Fruit fly (Drosophila melanogaster): Measurements from ENCODE around the gene CG43133.

Gene CG43133

DNA sequence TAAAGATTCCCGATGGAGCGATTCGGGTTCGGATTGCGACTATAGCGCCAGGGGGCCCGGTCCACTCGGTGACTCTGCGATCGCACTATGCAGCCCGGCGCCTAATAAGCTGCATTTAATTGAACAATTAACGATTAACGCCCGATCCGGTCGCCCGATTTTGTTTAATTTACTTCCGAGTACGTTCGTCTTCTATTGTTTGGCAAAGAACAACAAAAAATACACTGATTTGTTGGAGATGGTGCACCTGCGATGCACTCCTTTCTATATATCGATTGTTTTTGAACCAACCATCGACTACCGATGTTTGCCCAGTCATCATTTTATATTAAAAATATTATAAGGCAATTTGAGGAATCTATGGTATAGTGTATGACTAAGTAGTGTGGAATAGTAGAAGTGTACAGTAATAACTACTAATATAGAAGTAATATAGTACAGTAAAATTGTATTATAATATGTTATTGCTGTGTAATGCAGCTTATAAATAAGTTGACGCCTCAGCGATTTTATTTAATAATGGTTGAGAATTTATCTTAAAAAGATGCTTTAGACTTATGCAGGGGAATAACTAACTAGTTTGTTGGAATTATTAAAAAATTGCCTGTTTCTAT lies 28.8 kb downstream of the CG43133 start, which contains the start of gene Mvb12 (continued):
- peak; percentile 23 for TF ChIP-seq PHDP (tag; optimal IDR thresholded peaks at IDR 0.05)
- no peak for TF ChIP-seq org-1 (GFP tag; optimal IDR thresholded peaks at IDR 0.05)
- TF ChIP-seq amos (GFP tag; IDR thresholded peaks at IDR 0.05; ENCODE audit: partially characterized antibody): peak; percentile 73
- TF ChIP-seq ap (GFP tag; IDR thresholded peaks at IDR 0.05): no peak
- TF ChIP-seq pzg (GFP tag; optimal IDR thresholded peaks at IDR 0.05): peak; percentile 24
- peak; percentile 45 for TF ChIP-seq gcm (GFP tag; optimal IDR thresholded peaks at IDR 0.05)
- TF ChIP-seq Neu2 (GFP tag; optimal IDR thresholded peaks at IDR 0.05; ENCODE audit: borderline replicate concordance): no peak
- TF ChIP-seq CG2202 (tag; optimal IDR thresholded peaks at IDR 0.05): peak; percentile 17
- peak; percentile 42; the same call in 2 of the 3 replicates for TF ChIP-seq Aef1 (GFP tag; IDR thresholded peaks at IDR 0.05)
- no peak for TF ChIP-seq scrt (GFP tag; optimal IDR thresholded peaks at IDR 0.05)
- peak; percentile 17 for TF ChIP-seq CG8924 (tag; optimal IDR thresholded peaks at IDR 0.05)
- TF ChIP-seq Fer1 (GFP tag; optimal IDR thresholded peaks at IDR 0.05): peak; percentile 19
- TF ChIP-seq Mes4 (GFP tag; optimal IDR thresholded peaks at IDR 0.05): no peak
- peak; percentile 26 for TF ChIP-seq CG4707 (GFP tag; optimal IDR thresholded peaks at IDR 0.05)
- TF ChIP-seq CG12236 (GFP tag; optimal IDR thresholded peaks at IDR 0.05): no peak
- peak; percentile 20 for TF ChIP-seq CG10147 (GFP tag; optimal IDR thresholded peaks at IDR 0.05)
- TF ChIP-seq gem (tag; optimal IDR thresholded peaks at IDR 0.05): peak; percentile 18
- TF ChIP-seq D19A (tag; optimal IDR thresholded peaks at IDR 0.05): no peak
- no peak for TF ChIP-seq CG6689 (GFP tag; IDR thresholded peaks at IDR 0.05)
- TF ChIP-seq crp (GFP tag; optimal IDR thresholded peaks at IDR 0.05): no peak
- peak; percentile 70; the same call in 2 of the 3 replicates for TF ChIP-seq CG34422 (GFP tag; IDR thresholded peaks at IDR 0.05)
- TF ChIP-seq CG10209 (GFP tag; optimal IDR thresholded peaks at IDR 0.05): no peak
- TF ChIP-seq ftz-f1 (GFP tag; optimal IDR thresholded peaks at IDR 0.05): no peak
- no peak for TF ChIP-seq CG9797 (GFP tag; optimal IDR thresholded peaks at IDR 0.05)
- TF ChIP-seq HLHmδ (GFP tag; optimal IDR thresholded peaks at IDR 0.05): no peak
- no peak for TF ChIP-seq CG14014 (GFP tag; IDR thresholded peaks at IDR 0.05)
- no peak for TF ChIP-seq tio (GFP tag; optimal IDR thresholded peaks at IDR 0.05)
- no peak for TF ChIP-seq Nf-YA (GFP tag; IDR thresholded peaks at IDR 0.05)
- no peak for TF ChIP-seq CG1832 (GFP tag; optimal IDR thresholded peaks at IDR 0.05)
- peak; percentile 16 for TF ChIP-seq CG18262 (tag; optimal IDR thresholded peaks at IDR 0.05)
- no peak for TF ChIP-seq sob (GFP tag; IDR thresholded peaks at IDR 0.05)
- peak; percentile 66 for TF ChIP-seq Bgb (GFP tag; IDR thresholded peaks at IDR 0.05; ENCODE audit: partially characterized antibody)
- TF ChIP-seq CG11093 (GFP tag; IDR thresholded peaks at IDR 0.05): no peak
- TF ChIP-seq lab (GFP tag; optimal IDR thresholded peaks at IDR 0.05): peak; percentile 46
- no peak for TF ChIP-seq CG1233 (GFP tag; optimal IDR thresholded peaks at IDR 0.05)
- TF ChIP-seq NfI (GFP tag; optimal IDR thresholded peaks at IDR 0.05): no peak
- no peak for TF ChIP-seq D (optimal IDR thresholded peaks at IDR 0.05)
- no peak for TF ChIP-seq D (GFP tag; optimal IDR thresholded peaks at IDR 0.05)
- TF ChIP-seq CG33557 (GFP tag; optimal IDR thresholded peaks at IDR 0.05): peak; percentile 52
- TF ChIP-seq HmgD (GFP tag; optimal IDR thresholded peaks at IDR 0.05): no peak
- TF ChIP-seq Side (GFP tag; optimal IDR thresholded peaks at IDR 0.05): no peak
- no peak for TF ChIP-seq CG11456 (GFP tag; IDR thresholded peaks at IDR 0.05)
- no peak for TF ChIP-seq Sry-β (GFP tag; optimal IDR thresholded peaks at IDR 0.05)
- TF ChIP-seq tin (GFP tag; optimal IDR thresholded peaks at IDR 0.05): no peak
- no peak for TF ChIP-seq CG8388 (GFP tag; optimal IDR thresholded peaks at IDR 0.05)
- no peak for TF ChIP-seq NFAT (GFP tag; IDR thresholded peaks at IDR 0.05)
- no peak for TF ChIP-seq Optix (GFP tag; IDR thresholded peaks at IDR 0.05)
- TF ChIP-seq p53 (GFP tag; optimal IDR thresholded peaks at IDR 0.05): no peak
- peak; percentile 7 for TF ChIP-seq CG12071 (GFP tag; optimal IDR thresholded peaks at IDR 0.05)
- TF ChIP-seq CG18764 (GFP tag; optimal IDR thresholded peaks at IDR 0.05): no peak
